Worm (Caenorhabditis elegans) whole organism, L4/young adult: ENCODE results near the gene spe-10.

Experiments
- W03F9.2 ChIP-seq: fragments of 150-350 bp; optimal IDR thresholded peaks from 2 replicates; lab custom pipeline; 2014; ENCODE audit warnings: missing biosample characterization, missing genetic modification characterization
- dao-5 ChIP-seq: sonication (generic microtip); optimal IDR thresholded peaks from 2 replicates; lab custom pipeline; 2016; ENCODE audit warnings: missing genotype, missing genetic modification characterization, moderate library complexity, missing compliant biosample characterization

DNA sequence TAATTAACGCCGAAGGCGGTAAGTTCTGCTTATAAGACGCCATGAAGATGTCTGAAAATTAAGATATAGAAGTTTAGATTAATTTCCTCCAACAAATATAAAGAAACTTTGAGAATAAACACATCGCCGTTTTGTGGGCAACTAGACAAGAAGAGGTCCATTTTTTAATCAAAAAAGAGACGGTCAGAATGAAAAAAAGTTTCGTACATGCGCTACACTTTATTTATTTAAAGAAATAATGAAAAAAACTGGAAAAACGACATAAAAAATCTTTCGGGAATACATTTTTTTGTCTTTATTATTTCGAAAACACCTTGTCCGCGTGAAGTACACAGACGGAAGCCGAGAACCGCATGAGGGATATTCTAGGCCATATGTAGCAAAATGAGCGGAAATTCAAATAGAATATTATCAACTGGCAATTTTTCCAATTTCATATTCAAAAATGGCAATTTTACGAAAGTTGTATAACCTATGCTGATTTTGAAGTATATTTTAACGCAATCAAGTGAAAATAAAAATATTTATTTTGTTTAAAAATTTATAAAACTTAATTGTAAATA lies 28.2 kb upstream of the spe-10 start, which contains the start of gene sluh-7:
- peak; percentile 86 for TF ChIP-seq W03F9.2 (tag; lab: Kevin White, UChicago)
- TF ChIP-seq dao-5: no peak
